Worm (Caenorhabditis elegans) whole organism, mixed stage, embryonic: ENCODE results near the gene dod-19.

Experiments
- ces-1 ChIP-seq: fragments of 150-350 bp; optimal IDR thresholded peaks from 2 replicates; lab custom pipeline; 2014; ENCODE audit warnings: missing biosample characterization, missing genetic modification reagents, missing genetic modification characterization
- elt-1 ChIP-seq: sonication (generic microtip); optimal IDR thresholded peaks from 2 replicates; lab custom pipeline; 2017; ENCODE audit warnings: missing genetic modification characterization, mild to moderate bottlenecking, missing compliant biosample characterization, antibody characterized with exemption, moderate library complexity, borderline replicate concordance; ENCODE audit not compliant: insufficient read depth
- lsy-2 ChIP-seq: fragments of 150-350 bp; optimal IDR thresholded peaks from 2 replicates; lab custom pipeline; 2014; ENCODE audit warnings: missing biosample characterization, missing genetic modification characterization
- mep-1 ChIP-seq: fragments of 150-350 bp; optimal IDR thresholded peaks from 2 replicates; lab custom pipeline; 2017; ENCODE audit warnings: missing biosample characterization, missing genetic modification reagents, missing genetic modification characterization, inconsistent platforms
- nhr-237 ChIP-seq: fragments of 150-350 bp; optimal IDR thresholded peaks from 2 replicates; lab custom pipeline; 2014; ENCODE audit warnings: missing biosample characterization, missing genetic modification characterization
- nhr-76 ChIP-seq: sonication (generic microtip); optimal IDR thresholded peaks from 2 replicates; lab custom pipeline; 2017; ENCODE audit warnings: missing biosample characterization, missing genetic modification characterization
- snpc-4 ChIP-seq: fragments of 150-350 bp; optimal IDR thresholded peaks from 2 replicates; lab custom pipeline; 2014; ENCODE audit warnings: missing biosample characterization, missing genetic modification characterization
- tbx-8 ChIP-seq: fragments of 200-800 bp; sonication (Bioruptor generic); optimal IDR thresholded peaks from 2 replicates; lab custom pipeline; 2018; ENCODE audit warnings: mild to moderate bottlenecking, missing genetic modification characterization, moderate library complexity, missing compliant biosample characterization
- unc-120 ChIP-seq: sonication (generic microtip); optimal IDR thresholded peaks from 2 replicates; lab custom pipeline; 2017; ENCODE audit warnings: missing genetic modification characterization, missing compliant biosample characterization; ENCODE audit not compliant: poor library complexity, severe bottlenecking
- unc-39 ChIP-seq: fragments of 150-350 bp; optimal IDR thresholded peaks from 2 replicates; lab custom pipeline; 2014; ENCODE audit warnings: missing biosample characterization, missing genetic modification characterization
- unc-62 ChIP-seq: fragments of 150-350 bp; optimal IDR thresholded peaks from 2 replicates; lab custom pipeline; 2014; ENCODE audit warnings: missing biosample characterization, missing genetic modification reagents, missing genetic modification characterization

DNA sequence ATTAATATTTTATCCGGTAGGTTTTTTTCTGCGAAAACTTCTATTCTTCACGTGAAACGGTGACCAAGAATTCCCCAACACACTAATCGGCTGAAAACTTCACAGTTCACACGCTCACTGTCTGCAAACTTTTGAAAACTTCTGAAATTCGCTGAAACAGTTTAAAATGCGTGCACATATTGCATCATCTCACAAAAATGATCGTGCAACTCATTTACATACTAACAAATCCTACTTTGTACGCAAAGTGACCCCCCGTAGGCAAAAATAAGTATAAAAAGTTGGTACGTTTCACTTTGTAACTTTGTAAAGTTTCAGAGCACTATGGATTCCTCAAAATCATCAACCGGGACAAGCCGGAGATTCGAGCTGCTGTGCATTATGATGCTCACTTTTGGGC, 26.2 kb downstream of the dod-19 start, which contains the start of gene ZK6.6:
- TF ChIP-seq lsy-2 (tag; lab: Kevin White, UChicago) = no peak
- no peak for TF ChIP-seq tbx-8 (GFP tag; lab: Kevin White, UChicago)
- TF ChIP-seq elt-1 (tag; lab: Kevin White, UChicago) = no peak
- no peak for TF ChIP-seq unc-62 (GFP tag; lab: Kevin White, UChicago)
- no peak for TF ChIP-seq ces-1 (GFP tag; lab: Kevin White, UChicago)
- no peak for TF ChIP-seq unc-39 (tag; lab: Kevin White, UChicago)
- TF ChIP-seq mep-1 = no peak
- TF ChIP-seq unc-120 (tag; lab: Kevin White, UChicago) = no peak
- TF ChIP-seq nhr-237 (tag; lab: Kevin White, UChicago) = no peak
- TF ChIP-seq nhr-76 = no peak
- TF ChIP-seq snpc-4 = no peak
